Worm (Caenorhabditis elegans) whole organism, mixed stage, embryonic: ENCODE measurements around the gene osm-12.

Source experiments
- elt-1 ChIP-seq: sonication (generic microtip); optimal IDR thresholded peaks from 2 replicates; lab custom pipeline; 2017; ENCODE audit warnings: missing genetic modification characterization, mild to moderate bottlenecking, missing compliant biosample characterization, antibody characterized with exemption, moderate library complexity, borderline replicate concordance; ENCODE audit not compliant: insufficient read depth
- flh-1 ChIP-seq: fragments of 200-800 bp; sonication (Bioruptor generic); optimal IDR thresholded peaks from 2 replicates; lab custom pipeline; 2018; ENCODE audit warnings: mild to moderate bottlenecking, missing genetic modification characterization, moderate library complexity, missing compliant biosample characterization
- lin-13 ChIP-seq: fragments of 150-350 bp; optimal IDR thresholded peaks from 2 replicates; lab custom pipeline; 2014; ENCODE audit warnings: missing biosample characterization, missing genetic modification characterization
- lsy-2 ChIP-seq: fragments of 150-350 bp; optimal IDR thresholded peaks from 2 replicates; lab custom pipeline; 2014; ENCODE audit warnings: missing biosample characterization, missing genetic modification characterization
- nhr-237 ChIP-seq: fragments of 150-350 bp; optimal IDR thresholded peaks from 2 replicates; lab custom pipeline; 2014; ENCODE audit warnings: missing biosample characterization, missing genetic modification characterization
- ztf-11 ChIP-seq: fragments of 150-350 bp; optimal IDR thresholded peaks from 2 replicates; lab custom pipeline; 2014; ENCODE audit warnings: missing biosample characterization, missing genetic modification characterization

- TF ChIP-seq lin-13 (no peak), lsy-2 (tag; lab: Kevin White, UChicago) (no peak), ztf-11 (tag; lab: Kevin White, UChicago) (no peak), nhr-237 (tag; lab: Kevin White, UChicago) (no peak), elt-1 (tag; lab: Kevin White, UChicago) (no peak), flh-1 (GFP tag; lab: Kevin White, UChicago) (no peak)
Observed at ce11 chrIII:12221452-12221851, 19.1 kb upstream of the osm-12 start.
